Worm (Caenorhabditis elegans): ENCODE measurements around the gene srab-9.

srab-9 gene

DNA sequence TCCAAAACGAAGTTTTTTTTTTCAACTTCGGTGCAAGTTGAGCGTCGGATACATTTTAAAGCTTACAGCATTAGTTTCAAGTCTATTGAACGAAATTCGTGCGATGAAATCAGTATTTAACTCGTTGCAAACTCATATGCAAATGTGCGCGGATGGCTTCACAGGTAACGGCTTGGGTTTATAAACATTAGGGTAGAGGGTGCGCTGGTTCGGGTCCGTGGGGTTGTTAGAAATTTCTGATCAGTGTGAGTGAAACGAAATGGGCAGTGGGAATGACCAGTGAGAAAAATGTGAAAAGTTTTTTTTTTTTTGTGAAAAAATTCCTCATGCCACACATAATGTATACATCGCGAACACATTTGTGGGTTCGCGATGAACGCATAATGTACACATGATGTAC, 22.1 kb upstream of the srab-9 start:
- TF ChIP-seq ztf-4 (tag; optimal IDR thresholded peaks at IDR 0.05) (no peak), zag-1 (tag; optimal IDR thresholded peaks at IDR 0.05) (no peak), mdl-1 (tag; optimal IDR thresholded peaks at IDR 0.05) (no peak), crh-2 (tag; optimal IDR thresholded peaks at IDR 0.05) (no peak), dmd-4 (tag; optimal IDR thresholded peaks at IDR 0.05) (no peak), nhr-77 (tag; optimal IDR thresholded peaks at IDR 0.05) (no peak), unc-39 (tag; optimal IDR thresholded peaks at IDR 0.05) (no peak)

DNA sequence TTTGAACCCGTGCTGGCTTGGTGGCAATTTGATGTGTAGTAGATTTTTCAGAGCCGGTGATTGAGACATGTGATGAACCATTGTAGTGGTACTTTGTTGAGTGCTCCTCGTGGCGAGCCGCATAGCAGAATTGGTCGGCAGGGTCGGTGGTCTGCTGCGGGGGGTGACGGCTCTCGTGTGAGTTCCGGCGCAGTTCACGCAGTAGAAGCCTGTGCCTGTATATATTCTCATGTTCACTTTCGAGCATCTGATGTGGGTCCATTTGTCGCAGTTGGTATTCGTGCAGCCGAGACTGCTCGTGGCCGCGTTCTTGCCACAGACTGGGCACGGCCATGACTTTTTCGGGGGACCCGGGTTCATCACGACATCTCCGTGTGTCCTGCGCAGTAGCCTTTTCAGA, 21.2 kb upstream of the srab-9 start:
- no peak for TF ChIP-seq lin-13 (GFP tag; optimal IDR thresholded peaks at IDR 0.05)
- TF ChIP-seq lsy-2 (tag; optimal IDR thresholded peaks at IDR 0.05): no peak
- no peak for TF ChIP-seq peb-1 (tag; optimal IDR thresholded peaks at IDR 0.05)
- no peak for TF ChIP-seq ZK546.5 (tag; optimal IDR thresholded peaks at IDR 0.05)
- no peak for TF ChIP-seq nhr-10 (tag; optimal IDR thresholded peaks at IDR 0.05)
- no peak for TF ChIP-seq nhr-25 (tag; optimal IDR thresholded peaks at IDR 0.05)
- TF ChIP-seq elt-1 (tag; optimal IDR thresholded peaks at IDR 0.05): no peak
- TF ChIP-seq ceh-16 (tag; optimal IDR thresholded peaks at IDR 0.05): no peak
- no peak for TF ChIP-seq unc-62 (GFP tag; optimal IDR thresholded peaks at IDR 0.05)
- TF ChIP-seq nhr-23 (tag; optimal IDR thresholded peaks at IDR 0.05): no peak

DNA sequence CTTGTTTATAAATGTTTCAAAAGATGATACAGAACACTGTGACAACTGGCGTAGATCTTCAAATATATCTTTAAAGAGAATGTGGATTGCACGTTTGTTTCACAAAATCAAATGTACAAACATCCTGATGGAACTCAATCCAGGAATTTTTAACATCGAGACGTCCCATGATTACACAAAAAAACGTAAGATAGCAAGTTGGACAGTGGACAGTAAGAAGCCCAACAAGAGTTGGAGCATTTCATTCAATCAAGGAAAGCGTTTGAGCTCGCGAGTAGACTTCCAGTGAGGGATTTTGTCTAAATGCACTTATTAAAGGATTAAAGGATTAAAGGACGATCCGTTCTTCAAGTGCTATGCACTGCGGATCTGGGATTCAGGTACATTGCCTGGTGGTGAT, 18.2 kb upstream of the srab-9 start, which contains the start of gene C36C5.12:
Gene C36C5.12 (minus strand): TSS at position 101 of the 400 bp plus-strand sequence.
- TF ChIP-seq nhr-77 (tag; optimal IDR thresholded peaks at IDR 0.05) (no peak), peb-1 (tag; optimal IDR thresholded peaks at IDR 0.05) (no peak)

DNA sequence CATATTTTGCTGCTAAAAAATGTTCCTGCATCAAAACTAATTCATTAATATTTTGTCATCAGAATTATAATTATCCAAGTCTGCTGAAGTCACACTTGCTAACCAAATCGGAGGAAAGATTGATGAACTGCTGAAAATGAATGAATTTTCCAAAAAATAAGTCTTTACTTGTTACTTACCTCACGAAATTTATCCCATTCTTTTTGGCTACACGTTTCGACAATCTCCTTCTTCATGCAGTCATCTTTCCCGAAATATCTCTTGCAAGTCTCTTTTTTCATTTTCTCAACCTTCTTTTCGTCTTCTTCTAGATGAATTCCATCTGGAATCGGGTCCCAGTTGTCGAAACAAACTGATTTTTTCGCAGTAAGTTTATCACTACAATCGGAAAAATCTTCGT, 17.3 kb upstream of the srab-9 start:
- no peak for TF ChIP-seq mbf-1 (tag; optimal IDR thresholded peaks at IDR 0.05)
- no peak for TF ChIP-seq dmd-4 (tag; optimal IDR thresholded peaks at IDR 0.05)
- no peak for TF ChIP-seq unc-55 (GFP tag; optimal IDR thresholded peaks at IDR 0.05)
- no peak for TF ChIP-seq lsy-2 (tag; optimal IDR thresholded peaks at IDR 0.05)
- no peak for TF ChIP-seq Y55F3AM.14 (GFP tag; optimal IDR thresholded peaks at IDR 0.05)
- no peak for TF ChIP-seq egl-27 (tag; optimal IDR thresholded peaks at IDR 0.05)
- TF ChIP-seq sma-9 (GFP tag; optimal IDR thresholded peaks at IDR 0.05): no peak
- TF ChIP-seq sma-9 (tag; optimal IDR thresholded peaks at IDR 0.05): no peak
- no peak for TF ChIP-seq nhr-12 (tag; optimal IDR thresholded peaks at IDR 0.05)
- TF ChIP-seq elt-3 (tag; optimal IDR thresholded peaks at IDR 0.05): no peak
- TF ChIP-seq R02D3.7 (tag; optimal IDR thresholded peaks at IDR 0.05): no peak
- TF ChIP-seq nhr-10 (tag; optimal IDR thresholded peaks at IDR 0.05): no peak
- no peak for TF ChIP-seq lin-11 (tag; optimal IDR thresholded peaks at IDR 0.05)
- TF ChIP-seq ztf-11 (tag; optimal IDR thresholded peaks at IDR 0.05): no peak
- TF ChIP-seq nhr-23 (tag; optimal IDR thresholded peaks at IDR 0.05): no peak

DNA sequence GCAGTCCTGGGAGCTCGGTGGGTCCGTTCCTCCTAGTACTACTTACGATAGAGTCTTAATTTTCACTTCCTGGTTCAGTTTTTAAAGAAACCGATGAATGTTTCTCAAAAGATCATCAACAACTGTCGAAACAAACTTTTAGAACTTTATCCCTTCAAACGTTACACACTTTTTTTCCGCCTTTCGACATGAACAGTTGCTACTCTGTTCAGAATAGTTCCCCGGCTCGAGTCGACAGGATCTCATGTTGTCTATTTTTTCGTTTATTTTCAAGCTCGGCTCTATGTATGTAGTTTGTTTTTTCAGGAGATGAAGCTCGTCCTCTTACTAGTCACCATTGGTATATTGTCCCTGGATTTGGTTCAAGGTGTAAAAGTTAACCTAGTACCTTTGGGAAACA, 15.7 kb upstream of the srab-9 start, which contains the start of gene exh-1:
Gene exh-1 (plus strand): TSS at position 301 of the 400 bp plus-strand sequence.
- no peak for TF ChIP-seq nhr-129 (tag; optimal IDR thresholded peaks at IDR 0.05)
- TF ChIP-seq ceh-16 (tag; optimal IDR thresholded peaks at IDR 0.05): no peak
- TF ChIP-seq nhr-25 (tag; optimal IDR thresholded peaks at IDR 0.05): no peak
- TF ChIP-seq peb-1 (tag; optimal IDR thresholded peaks at IDR 0.05): no peak
- TF ChIP-seq nhr-23 (tag; optimal IDR thresholded peaks at IDR 0.05): no peak
- no peak for TF ChIP-seq F13H6.1 (tag; optimal IDR thresholded peaks at IDR 0.05)
- no peak for TF ChIP-seq elt-1 (tag; optimal IDR thresholded peaks at IDR 0.05)
- TF ChIP-seq nhr-11 (tag; optimal IDR thresholded peaks at IDR 0.05): no peak
- TF ChIP-seq gmeb-1 (tag; optimal IDR thresholded peaks at IDR 0.05): no peak
- TF ChIP-seq unc-62 (GFP tag; optimal IDR thresholded peaks at IDR 0.05): no peak
- TF ChIP-seq nhr-237 (tag; optimal IDR thresholded peaks at IDR 0.05): no peak
- no peak for TF ChIP-seq R02D3.7 (tag; optimal IDR thresholded peaks at IDR 0.05)
- no peak for TF ChIP-seq nhr-10 (tag; optimal IDR thresholded peaks at IDR 0.05)
- TF ChIP-seq ztf-11 (tag; optimal IDR thresholded peaks at IDR 0.05): no peak
- TF ChIP-seq sma-9 (GFP tag; optimal IDR thresholded peaks at IDR 0.05): no peak
- TF ChIP-seq sma-9 (tag; optimal IDR thresholded peaks at IDR 0.05): no peak
- no peak for TF ChIP-seq egl-27 (tag; optimal IDR thresholded peaks at IDR 0.05)
- TF ChIP-seq crh-2 (tag; optimal IDR thresholded peaks at IDR 0.05): no peak
- no peak for TF ChIP-seq unc-39 (tag; optimal IDR thresholded peaks at IDR 0.05)
- TF ChIP-seq lsy-2 (tag; optimal IDR thresholded peaks at IDR 0.05): no peak
- no peak for TF ChIP-seq nhr-21 (tag; optimal IDR thresholded peaks at IDR 0.05)

Data from whole organism, L2 larva.